Worm (Caenorhabditis elegans) whole organism, L2 larva: ENCODE measurements around the gene scl-9.

Experiments
- C34F6.9 ChIP-seq: fragments of 150-350 bp; optimal IDR thresholded peaks from 2 replicates; lab custom pipeline; 2014; ENCODE audit warnings: missing biosample characterization, missing genetic modification characterization
- F13H6.1 ChIP-seq: sonication (generic microtip); optimal IDR thresholded peaks from 2 replicates; lab custom pipeline; 2016; ENCODE audit warnings: missing genetic modification characterization, missing compliant biosample characterization
- R02D3.7 ChIP-seq: fragments of 150-350 bp; optimal IDR thresholded peaks from 2 replicates; lab custom pipeline; 2014; ENCODE audit warnings: missing biosample characterization, missing genetic modification characterization
- Y55F3AM.14 ChIP-seq: fragments of 200-800 bp; sonication (Bioruptor generic); optimal IDR thresholded peaks from 2 replicates; lab custom pipeline; 2018; ENCODE audit warnings: mild to moderate bottlenecking, missing genetic modification characterization, missing compliant biosample characterization
- ZK546.5 ChIP-seq: sonication (generic microtip); optimal IDR thresholded peaks from 2 replicates; lab custom pipeline; 2017; ENCODE audit warnings: missing biosample characterization, missing genetic modification characterization
- alr-1 ChIP-seq: fragments of 150-350 bp; optimal IDR thresholded peaks from 2 replicates; lab custom pipeline; 2014; ENCODE audit warnings: missing biosample characterization, missing genetic modification characterization
- aly-2 ChIP-seq: fragments of 150-350 bp; optimal IDR thresholded peaks from 2 replicates; lab custom pipeline; 2014; ENCODE audit warnings: missing biosample characterization, missing genetic modification characterization
- ama-1 ChIP-seq: fragments of 150-350 bp; optimal IDR thresholded peaks from 2 replicates; lab custom pipeline; 2018; ENCODE audit warnings: inconsistent platforms
- blmp-1 ChIP-seq: sonication (generic microtip); optimal IDR thresholded peaks from 2 replicates; lab custom pipeline; 2017; ENCODE audit warnings: missing genetic modification characterization, mild to moderate bottlenecking, missing compliant biosample characterization, antibody characterized with exemption, moderate library complexity; ENCODE audit not compliant: insufficient read depth
- ceh-16 ChIP-seq: fragments of 150-350 bp; optimal IDR thresholded peaks from 2 replicates; lab custom pipeline; 2014; ENCODE audit warnings: missing biosample characterization, missing genetic modification characterization
- ceh-82 ChIP-seq: fragments of 150-350 bp; optimal IDR thresholded peaks from 2 replicates; lab custom pipeline; 2014; ENCODE audit warnings: missing biosample characterization, missing genetic modification characterization
- crh-2 ChIP-seq: sonication (generic microtip); optimal IDR thresholded peaks from 2 replicates; lab custom pipeline; 2017; ENCODE audit warnings: missing biosample characterization, missing genetic modification characterization
- dmd-4 ChIP-seq: sonication (generic microtip); optimal IDR thresholded peaks from 2 replicates; lab custom pipeline; 2017; ENCODE audit warnings: missing biosample characterization, missing genetic modification characterization
- egl-27 ChIP-seq: sonication (generic microtip); optimal IDR thresholded peaks from 3 replicates; lab custom pipeline; 2017; ENCODE audit warnings: missing biosample characterization, missing genetic modification reagents, missing genetic modification characterization
- elt-1 ChIP-seq: fragments of 150-350 bp; optimal IDR thresholded peaks from 2 replicates; lab custom pipeline; 2014; ENCODE audit warnings: missing biosample characterization, missing genetic modification characterization
- elt-3 ChIP-seq: sonication (generic microtip); optimal IDR thresholded peaks from 2 replicates; lab custom pipeline; 2017; ENCODE audit warnings: missing biosample characterization, missing genetic modification characterization
- fos-1 ChIP-seq: fragments of 150-350 bp; optimal IDR thresholded peaks from 2 replicates; lab custom pipeline; 2014; ENCODE audit warnings: missing biosample characterization, missing genetic modification characterization
- gmeb-1 ChIP-seq: fragments of 150-350 bp; optimal IDR thresholded peaks from 2 replicates; lab custom pipeline; 2014; ENCODE audit warnings: missing biosample characterization, missing genetic modification characterization
- lin-11 ChIP-seq: fragments of 150-350 bp; sonication (generic microtip); optimal IDR thresholded peaks from 2 replicates; lab custom pipeline; 2014; ENCODE audit warnings: missing biosample characterization, missing genetic modification characterization, inconsistent platforms, mixed read lengths
- lin-13 ChIP-seq: fragments of 150-350 bp; optimal IDR thresholded peaks from 2 replicates; lab custom pipeline; 2014; ENCODE audit warnings: missing biosample characterization, missing genetic modification reagents, missing genetic modification characterization
- lin-39 ChIP-seq: fragments of 150-350 bp; optimal IDR thresholded peaks from 2 replicates; lab custom pipeline; 2014; ENCODE audit warnings: missing biosample characterization, missing genetic modification reagents, missing genetic modification characterization
- lsy-2 ChIP-seq, 2 experiments: fragments of 150-350 bp in 1 of 2; sonication (generic microtip) in 1 of 2; optimal IDR thresholded peaks; 2 replicates each; lab custom pipeline; 2014 to 2017; ENCODE audit warnings: missing biosample characterization in 2 of 2, missing genetic modification characterization in 2 of 2
- mab-5 ChIP-seq: fragments of 150-350 bp; optimal IDR thresholded peaks from 2 replicates; lab custom pipeline; 2014; ENCODE audit warnings: missing biosample characterization, missing genetic modification characterization
- mbf-1 ChIP-seq: sonication (generic microtip); optimal IDR thresholded peaks from 2 replicates; lab custom pipeline; 2017; ENCODE audit warnings: missing biosample characterization, missing genetic modification characterization
- mdl-1 ChIP-seq, 2 experiments: fragments of 150-350 bp in 1 of 2; sonication (generic microtip) in 1 of 2; optimal IDR thresholded peaks; 2 replicates each; lab custom pipeline; 2017; ENCODE audit warnings: missing biosample characterization in 2 of 2, missing genetic modification characterization in 2 of 2
- nhr-10 ChIP-seq: sonication (generic microtip); optimal IDR thresholded peaks from 2 replicates; lab custom pipeline; 2017; ENCODE audit warnings: missing biosample characterization, missing genetic modification characterization
- nhr-11 ChIP-seq: fragments of 150-350 bp; optimal IDR thresholded peaks from 2 replicates; lab custom pipeline; 2014; ENCODE audit warnings: missing biosample characterization, missing genetic modification characterization
- nhr-12 ChIP-seq: fragments of 150-350 bp; optimal IDR thresholded peaks from 2 replicates; lab custom pipeline; 2014; ENCODE audit warnings: missing biosample characterization, missing genetic modification characterization
- nhr-129 ChIP-seq: fragments of 150-350 bp; optimal IDR thresholded peaks from 2 replicates; lab custom pipeline; 2014; ENCODE audit warnings: missing biosample characterization, missing genetic modification characterization
- nhr-21 ChIP-seq: fragments of 150-350 bp; optimal IDR thresholded peaks from 2 replicates; lab custom pipeline; 2014; ENCODE audit warnings: missing biosample characterization, missing genetic modification characterization
- nhr-23 ChIP-seq: fragments of 150-350 bp; optimal IDR thresholded peaks from 2 replicates; lab custom pipeline; 2014; ENCODE audit warnings: missing biosample characterization, missing genetic modification reagents, missing genetic modification characterization
- nhr-237 ChIP-seq: fragments of 150-350 bp; optimal IDR thresholded peaks from 2 replicates; lab custom pipeline; 2014; ENCODE audit warnings: missing biosample characterization, missing genetic modification characterization
- nhr-25 ChIP-seq: fragments of 150-350 bp; sonication (generic microtip); optimal IDR thresholded peaks from 3 replicates; lab custom pipeline; 2014; ENCODE audit warnings: missing biosample characterization, missing genetic modification characterization
- nhr-6 ChIP-seq: fragments of 150-350 bp; optimal IDR thresholded peaks from 2 replicates; lab custom pipeline; 2014; ENCODE audit warnings: missing biosample characterization, missing genetic modification characterization
- nhr-77 ChIP-seq: fragments of 150-350 bp; optimal IDR thresholded peaks from 2 replicates; lab custom pipeline; 2014; ENCODE audit warnings: missing biosample characterization, missing genetic modification characterization
- peb-1 ChIP-seq: fragments of 150-350 bp; optimal IDR thresholded peaks from 2 replicates; lab custom pipeline; 2014; ENCODE audit warnings: missing biosample characterization, missing genetic modification characterization
- sma-3 ChIP-seq: sonication (generic microtip); optimal IDR thresholded peaks from 2 replicates; lab custom pipeline; 2016; ENCODE audit warnings: missing genetic modification reagents, missing genetic modification characterization, missing compliant biosample characterization
- sma-9 ChIP-seq, 2 experiments: fragments of 150-350 bp in 1 of 2; sonication (generic microtip) in 1 of 2; optimal IDR thresholded peaks; 2 replicates each; lab custom pipeline; 2014 to 2016; ENCODE audit warnings: missing genetic modification characterization in 2 of 2, mild to moderate bottlenecking in 1 of 2, missing biosample characterization in 1 of 2, missing compliant biosample characterization in 1 of 2, missing genetic modification reagents in 1 of 2, moderate library complexity in 1 of 2
- snpc-4 ChIP-seq: fragments of 150-350 bp; optimal IDR thresholded peaks from 2 replicates; lab custom pipeline; 2014; ENCODE audit warnings: missing biosample characterization, missing genetic modification characterization
- unc-39 ChIP-seq: fragments of 150-350 bp; optimal IDR thresholded peaks from 2 replicates; lab custom pipeline; 2014; ENCODE audit warnings: missing biosample characterization, missing genetic modification characterization
- unc-62 ChIP-seq: fragments of 150-350 bp; optimal IDR thresholded peaks from 2 replicates; lab custom pipeline; 2014; ENCODE audit warnings: missing biosample characterization, missing genetic modification reagents, missing genetic modification characterization
- zag-1 ChIP-seq: fragments of 150-350 bp; optimal IDR thresholded peaks from 2 replicates; lab custom pipeline; 2014; ENCODE audit warnings: missing biosample characterization, missing genetic modification characterization
- ztf-1 ChIP-seq: fragments of 200-800 bp; sonication (Bioruptor generic); conservative IDR thresholded peaks from 2 replicates; pipeline ENCODE4 v1.3.6; 2022; ENCODE audit warnings: missing genetic modification characterization, missing compliant biosample characterization
- ztf-11 ChIP-seq: sonication (generic microtip); optimal IDR thresholded peaks from 2 replicates; lab custom pipeline; 2017; ENCODE audit warnings: missing biosample characterization, missing genetic modification characterization

The scl-9 gene

ce11 chrIV:13078342-13078741 lies 31.4 kb downstream of the scl-9 start:
- TF ChIP-seq nhr-129 (tag; lab: Kevin White, UChicago) (no peak), nhr-10 (tag; lab: Kevin White, UChicago) (no peak), ceh-82 (no peak), elt-1 (tag; lab: Kevin White, UChicago) (no peak), unc-39 (tag; lab: Kevin White, UChicago) (no peak), nhr-77 (no peak), aly-2 (tag; lab: Kevin White, UChicago) (no peak), peb-1 (tag; lab: Kevin White, UChicago) (no peak), nhr-12 (tag; lab: Kevin White, UChicago) (no peak), dmd-4 (tag; lab: Kevin White, UChicago) (no peak), R02D3.7 (tag; lab: Kevin White, UChicago) (no peak), unc-62 (GFP tag; lab: Kevin White, UChicago) (no peak), ztf-1 (GFP tag; lab: Robert Waterston, UW) (no peak), egl-27 (tag; lab: Kevin White, UChicago) (no peak), nhr-25 (tag; lab: Kevin White, UChicago) (no peak), blmp-1 (tag; lab: Kevin White, UChicago) (no peak), nhr-21 (tag; lab: Kevin White, UChicago) (no peak), ztf-11 (tag; lab: Kevin White, UChicago) (no peak), nhr-23 (tag; lab: Kevin White, UChicago) (no peak), zag-1 (tag; lab: Kevin White, UChicago) (no peak)
- TF ChIP-seq, all 48 proteins: peak for 0

- TF ChIP-seq lsy-2 (tag; optimal IDR thresholded peaks at IDR 0.05; lab: Kevin White, UChicago) = no peak
- peak; percentile 48 for TF ChIP-seq blmp-1 (tag; lab: Kevin White, UChicago)
- TF ChIP-seq fos-1 (tag; lab: Kevin White, UChicago) = peak; percentile 41
- TF ChIP-seq ceh-16 = no peak
- peak; percentile 23 for TF ChIP-seq Y55F3AM.14 (GFP tag; lab: Kevin White, UChicago)
- TF ChIP-seq nhr-21 (tag; lab: Kevin White, UChicago) = peak; percentile 52
- TF ChIP-seq nhr-129 (tag; lab: Kevin White, UChicago) = peak; percentile 71
- peak; percentile 74 for TF ChIP-seq sma-9 (GFP tag; optimal IDR thresholded peaks at IDR 0.05; lab: Kevin White, UChicago)
- peak; percentile 1 for TF ChIP-seq sma-9 (tag; optimal IDR thresholded peaks at IDR 0.05; lab: Kevin White, UChicago)
- TF ChIP-seq nhr-6 = peak; percentile 14
- TF ChIP-seq C34F6.9 = no peak
- peak; percentile 13 for TF ChIP-seq egl-27 (tag; lab: Kevin White, UChicago)
- TF ChIP-seq nhr-25 (tag; lab: Kevin White, UChicago) = peak; percentile 94
- no peak for TF ChIP-seq nhr-12 (tag; lab: Kevin White, UChicago)
- TF ChIP-seq sma-3 (GFP tag; lab: Kevin White, UChicago) = peak; percentile 77
- TF ChIP-seq unc-62 (GFP tag; lab: Kevin White, UChicago) = no peak
Measured at ce11 chrIV:13079119-13079518, 32.2 kb downstream of the scl-9 start, which contains the start of gene C39E9.8. Gene C39E9.8 (plus strand): TSS chrIV:13079446.

ce11 chrIV:13080185-13080584 lies 33.2 kb downstream of the scl-9 start:
- TF ChIP-seq snpc-4 (tag; lab: Kevin White, UChicago) (no peak), Y55F3AM.14 (GFP tag; lab: Kevin White, UChicago) (no peak), C34F6.9 (no peak), R02D3.7 (tag; lab: Kevin White, UChicago) (no peak), crh-2 (no peak), ceh-82 (no peak), lin-11 (no peak), sma-9 (GFP tag; optimal IDR thresholded peaks at IDR 0.05; lab: Kevin White, UChicago) (no peak), sma-9 (tag; optimal IDR thresholded peaks at IDR 0.05; lab: Kevin White, UChicago) (no peak), elt-3 (tag; lab: Kevin White, UChicago) (no peak), nhr-77 (no peak), nhr-10 (tag; lab: Kevin White, UChicago) (no peak), elt-1 (tag; lab: Kevin White, UChicago) (no peak), F13H6.1 (tag; lab: Kevin White, UChicago) (no peak), nhr-21 (tag; lab: Kevin White, UChicago) (peak; percentile 55), nhr-237 (tag; lab: Kevin White, UChicago) (no peak), mab-5 (tag; lab: Kevin White, UChicago) (no peak), nhr-25 (tag; lab: Kevin White, UChicago) (peak; percentile 66), nhr-11 (tag; lab: Kevin White, UChicago) (peak; percentile 35), blmp-1 (tag; lab: Kevin White, UChicago) (no peak), lsy-2 (tag; optimal IDR thresholded peaks at IDR 0.05; lab: Kevin White, UChicago) (no peak), aly-2 (tag; lab: Kevin White, UChicago) (no peak), egl-27 (tag; lab: Kevin White, UChicago) (no peak), sma-3 (GFP tag; lab: Kevin White, UChicago) (peak; percentile 36), lin-13 (GFP tag; lab: Kevin White, UChicago) (no peak), ZK546.5 (tag; lab: Kevin White, UChicago) (no peak), dmd-4 (tag; lab: Kevin White, UChicago) (no peak), nhr-6 (no peak), nhr-12 (tag; lab: Kevin White, UChicago) (no peak), alr-1 (tag; lab: Kevin White, UChicago) (no peak), ama-1 (lab: Kevin White, UChicago) (no peak), gmeb-1 (tag; lab: Kevin White, UChicago) (no peak), ztf-1 (GFP tag; lab: Robert Waterston, UW) (no peak), nhr-129 (tag; lab: Kevin White, UChicago) (peak; percentile 98), zag-1 (tag; lab: Kevin White, UChicago) (no peak), fos-1 (tag; lab: Kevin White, UChicago) (no peak), unc-62 (GFP tag; lab: Kevin White, UChicago) (no peak), lin-39 (tag; lab: Kevin White, UChicago) (no peak), mdl-1 (tag; optimal IDR thresholded peaks at IDR 0.05; lab: Kevin White, UChicago) (no peak), mbf-1 (tag; lab: Kevin White, UChicago) (no peak), ztf-11 (tag; lab: Kevin White, UChicago) (no peak)
